Fruit fly (Drosophila melanogaster) whole organism, embryonic: ENCODE data around the gene rost.

Source experiments
- CG1024 ChIP-seq: fragments of 200-800 bp; sonication (Bioruptor generic); IDR thresholded peaks from 2 replicates; pipeline ENCODE4 v1.3.6; 2022; ENCODE audit warnings: missing biosample characterization, missing genetic modification characterization
- CG10274 ChIP-seq: fragments of 200-800 bp; sonication (Bioruptor generic); optimal IDR thresholded peaks from 3 replicates; lab custom pipeline; 2017; ENCODE audit warnings: missing biosample characterization, mild to moderate bottlenecking, missing genetic modification characterization
- CG13775 ChIP-seq: fragments of 200-800 bp; sonication (Bioruptor generic); optimal IDR thresholded peaks from 3 replicates; lab custom pipeline; 2017; ENCODE audit warnings: missing biosample characterization, mild to moderate bottlenecking, missing genetic modification characterization
- CG15696 ChIP-seq: fragments of 200-800 bp; sonication (Bioruptor generic); optimal IDR thresholded peaks from 2 replicates; lab custom pipeline; 2019; ENCODE audit warnings: missing biosample characterization, mild to moderate bottlenecking, missing genetic modification characterization, moderate library complexity
- CG16813 ChIP-seq: fragments of 200-800 bp; sonication (Bioruptor generic); IDR thresholded peaks from 3 replicates; pipeline ENCODE4 v1.3.6; 2022; ENCODE audit warnings: missing biosample characterization, missing genetic modification characterization; ENCODE audit not compliant: partially characterized antibody
- CG30403 ChIP-seq: fragments of 200-800 bp; sonication (Bioruptor generic); optimal IDR thresholded peaks from 3 replicates; lab custom pipeline; 2016; ENCODE audit warnings: missing biosample characterization, missing genetic modification characterization
- CG31441 ChIP-seq: fragments of 200-800 bp; sonication (Bioruptor generic); IDR thresholded peaks from 2 replicates; pipeline ENCODE4 v1.3.6; 2022; ENCODE audit warnings: missing biosample characterization, missing genetic modification characterization
- CG3281 ChIP-seq: fragments of 200-800 bp; sonication (Bioruptor generic); optimal IDR thresholded peaks from 3 replicates; lab custom pipeline; 2017; ENCODE audit warnings: missing biosample characterization, mild to moderate bottlenecking, missing genetic modification characterization
- CG34422 ChIP-seq: fragments of 200-800 bp; sonication (Bioruptor generic); IDR thresholded peaks from 3 replicates; pipeline ENCODE4 v1.3.6; 2022; ENCODE audit warnings: missing biosample characterization, missing genetic modification characterization
- CG3726 ChIP-seq: fragments of 200-800 bp; sonication (Bioruptor generic); IDR thresholded peaks from 3 replicates; pipeline ENCODE4, ENCODE4 v1.3.6; 2022; ENCODE audit warnings: missing biosample characterization, missing genetic modification characterization
- CG4707 ChIP-seq: fragments of 200-800 bp; sonication (Bioruptor generic); optimal IDR thresholded peaks from 2 replicates; lab custom pipeline; 2018; ENCODE audit warnings: missing biosample characterization, mild to moderate bottlenecking, missing genetic modification characterization, moderate library complexity
- CG9932 ChIP-seq: fragments of 200-800 bp; sonication (Bioruptor generic); IDR thresholded peaks from 2 replicates; pipeline ENCODE4 v1.3.6; 2022; ENCODE audit warnings: missing biosample characterization, missing genetic modification characterization
- Chrac-16 ChIP-seq: fragments of 200-800 bp; sonication (Bioruptor generic); optimal IDR thresholded peaks from 3 replicates; lab custom pipeline; 2016; ENCODE audit warnings: missing biosample characterization, missing genetic modification characterization
- Dek ChIP-seq: fragments of 200-800 bp; sonication (Bioruptor generic); optimal IDR thresholded peaks from 3 replicates; lab custom pipeline; 2019; ENCODE audit warnings: missing biosample characterization, mild to moderate bottlenecking, missing genetic modification characterization, moderate library complexity
- Doc3 ChIP-seq: fragments of 200-800 bp; sonication (Bioruptor generic); IDR thresholded peaks from 3 replicates; pipeline ENCODE4 v1.3.6; 2022; ENCODE audit warnings: missing biosample characterization, missing genetic modification characterization; ENCODE audit not compliant: partially characterized antibody
- Drgx ChIP-seq: fragments of 200-800 bp; sonication (Bioruptor generic); IDR thresholded peaks from 2 replicates; pipeline ENCODE4 v1.3.6; 2022; ENCODE audit warnings: missing biosample characterization, missing genetic modification characterization
- E2f2 ChIP-seq: fragments of 200-800 bp; sonication (Bioruptor generic); IDR thresholded peaks from 2 replicates; pipeline ENCODE4 v1.3.6; 2022; ENCODE audit warnings: missing biosample characterization, missing genetic modification characterization
- H2.0 ChIP-seq: fragments of 200-800 bp; sonication (Bioruptor generic); IDR thresholded peaks from 2 replicates; pipeline ENCODE4 v1.3.6; 2022; ENCODE audit warnings: missing biosample characterization, missing genetic modification characterization
- HLH4C ChIP-seq: fragments of 200-800 bp; sonication (Bioruptor generic); IDR thresholded peaks from 3 replicates; pipeline ENCODE4 v1.3.6; 2022; ENCODE audit warnings: missing biosample characterization, missing genetic modification characterization; ENCODE audit not compliant: partially characterized antibody
- HLHmδ ChIP-seq: fragments of 200-800 bp; sonication (Bioruptor generic); optimal IDR thresholded peaks from 2 replicates; lab custom pipeline; 2018; ENCODE audit warnings: missing biosample characterization, mild to moderate bottlenecking, missing genetic modification characterization, moderate library complexity
- HmgZ ChIP-seq: fragments of 200-800 bp; sonication (Bioruptor generic); optimal IDR thresholded peaks from 2 replicates; lab custom pipeline; 2018; ENCODE audit warnings: missing biosample characterization, mild to moderate bottlenecking, missing genetic modification characterization
- Hr51 ChIP-seq, 2 experiments: fragments of 200-800 bp; sonication (Bioruptor generic); optimal IDR thresholded peaks; 2 replicates in 1 of 2; 3 replicates in 1 of 2; lab custom pipeline; 2016 to 2018; ENCODE audit warnings: missing biosample characterization in 2 of 2, missing genetic modification characterization in 2 of 2, mild to moderate bottlenecking in 1 of 2, moderate library complexity in 1 of 2
- Max ChIP-seq: fragments of 200-800 bp; sonication (Bioruptor generic); optimal IDR thresholded peaks from 2 replicates; lab custom pipeline; 2016; ENCODE audit warnings: missing biosample characterization, mild to moderate bottlenecking, missing genetic modification characterization
- NC2α ChIP-seq: fragments of 200-800 bp; sonication (Bioruptor generic); optimal IDR thresholded peaks from 2 replicates; lab custom pipeline; 2016; ENCODE audit warnings: missing biosample characterization, missing genetic modification characterization
- Sox100B ChIP-seq: fragments of 200-800 bp; sonication (Bioruptor generic); optimal IDR thresholded peaks from 3 replicates; lab custom pipeline; 2018; ENCODE audit warnings: missing biosample characterization, mild to moderate bottlenecking, missing genetic modification characterization
- Ssrp ChIP-seq: fragments of 200-800 bp; sonication (Bioruptor generic); optimal IDR thresholded peaks from 2 replicates; lab custom pipeline; 2018; ENCODE audit warnings: missing biosample characterization, mild to moderate bottlenecking, missing genetic modification characterization, moderate library complexity
- Taf1 ChIP-seq: fragments of 200-800 bp; sonication (Bioruptor generic); IDR thresholded peaks from 2 replicates; pipeline ENCODE4 v1.3.6; 2022; ENCODE audit warnings: missing biosample characterization, missing genetic modification characterization
- bowl ChIP-seq: fragments of 200-800 bp; sonication (Bioruptor generic); IDR thresholded peaks from 2 replicates; pipeline ENCODE4 v1.3.6; 2022; ENCODE audit warnings: missing biosample characterization, missing genetic modification characterization
- bsh ChIP-seq, 2 experiments: fragments of 200-800 bp; sonication (Bioruptor generic); optimal IDR thresholded peaks; 2 replicates each; lab custom pipeline; 2017 to 2018; ENCODE audit warnings: mild to moderate bottlenecking in 2 of 2, missing biosample characterization in 2 of 2, missing genetic modification characterization in 2 of 2, moderate library complexity in 1 of 2
- cas ChIP-seq: fragments of 200-800 bp; sonication (Bioruptor generic); IDR thresholded peaks from 2 replicates; pipeline ENCODE4 v1.3.6; 2022; ENCODE audit warnings: missing biosample characterization, missing genetic modification characterization
- chn ChIP-seq: fragments of 200-800 bp; sonication (Bioruptor generic); optimal IDR thresholded peaks from 2 replicates; lab custom pipeline; 2016; ENCODE audit warnings: missing biosample characterization, missing genetic modification characterization
- crol ChIP-seq: fragments of 200-800 bp; sonication (Bioruptor generic); IDR thresholded peaks from 2 replicates; pipeline ENCODE4 v1.3.6; 2022; ENCODE audit warnings: missing biosample characterization, missing genetic modification characterization
- crp ChIP-seq, 2 experiments: fragments of 200-800 bp; sonication (Bioruptor generic); optimal IDR thresholded peaks; 2 replicates in 1 of 2; 3 replicates in 1 of 2; lab custom pipeline; 2017; ENCODE audit warnings: missing biosample characterization in 2 of 2, missing genetic modification characterization in 2 of 2, mild to moderate bottlenecking in 1 of 2, moderate library complexity in 1 of 2
- cwo ChIP-seq: fragments of 200-800 bp; sonication (Bioruptor generic); optimal IDR thresholded peaks from 3 replicates; lab custom pipeline; 2017; ENCODE audit warnings: missing biosample characterization, missing genetic modification characterization, mild to moderate bottlenecking, moderate library complexity, missing genetic modification reagents
- gro ChIP-seq: fragments of 200-800 bp; sonication (Bioruptor generic); optimal IDR thresholded peaks from 2 replicates; lab custom pipeline; 2016; ENCODE audit warnings: missing biosample characterization, missing genetic modification characterization
- hbn ChIP-seq: fragments of 200-800 bp; sonication (Bioruptor generic); IDR thresholded peaks from 2 replicates; pipeline ENCODE4 v1.3.6; 2022; ENCODE audit warnings: missing biosample characterization, missing genetic modification characterization; ENCODE audit not compliant: partially characterized antibody
- her ChIP-seq: fragments of 200-800 bp; sonication (Bioruptor generic); optimal IDR thresholded peaks from 2 replicates; lab custom pipeline; 2016; ENCODE audit warnings: missing biosample characterization, missing genetic modification characterization
- kay ChIP-seq: fragments of 200-800 bp; sonication (Bioruptor generic); optimal IDR thresholded peaks from 2 replicates; lab custom pipeline; 2016; ENCODE audit warnings: missing biosample characterization, missing genetic modification characterization
- lab ChIP-seq: fragments of 200-800 bp; sonication (Bioruptor generic); optimal IDR thresholded peaks from 3 replicates; lab custom pipeline; 2017; ENCODE audit warnings: missing biosample characterization, missing genetic modification characterization, mild to moderate bottlenecking, moderate library complexity, missing genetic modification reagents
- lbe ChIP-seq: fragments of 200-800 bp; sonication (Bioruptor generic); optimal IDR thresholded peaks from 2 replicates; lab custom pipeline; 2016; ENCODE audit warnings: missing biosample characterization, mild to moderate bottlenecking, missing genetic modification characterization
- sens ChIP-seq: fragments of 200-800 bp; sonication (Bioruptor generic); peaks from one replicate; lab custom pipeline; 2016; ENCODE audit warnings: missing biosample characterization, missing genetic modification characterization
- sr ChIP-seq: fragments of 200-800 bp; sonication (Bioruptor generic); IDR thresholded peaks from 3 replicates; pipeline ENCODE4 v1.3.6; 2022; ENCODE audit warnings: missing biosample characterization, missing genetic modification characterization
- stwl ChIP-seq: fragments of 200-800 bp; sonication (Bioruptor generic); optimal IDR thresholded peaks from 3 replicates; lab custom pipeline; 2018; ENCODE audit warnings: missing biosample characterization, mild to moderate bottlenecking, missing genetic modification characterization, moderate library complexity
- tll ChIP-seq, 2 experiments: fragments of 200-800 bp in 1 of 2; fragments of >200 bp in 1 of 2; sonication (Bioruptor generic) in 1 of 2; optimal IDR thresholded peaks; 2 replicates each; lab custom pipeline; 2017 to 2019; ENCODE audit warnings: missing biosample characterization in 2 of 2, missing genetic modification characterization in 2 of 2, mild to moderate bottlenecking in 1 of 2, moderate library complexity in 1 of 2
- tup ChIP-seq: fragments of 200-800 bp; sonication (Bioruptor generic); optimal IDR thresholded peaks from 2 replicates; lab custom pipeline; 2016; ENCODE audit warnings: missing biosample characterization, mild to moderate bottlenecking, missing genetic modification characterization, moderate library complexity
- unc-4 ChIP-seq: fragments of 200-800 bp; sonication (Bioruptor generic); IDR thresholded peaks from 2 replicates; pipeline ENCODE4 v1.3.6; 2022; ENCODE audit warnings: missing biosample characterization, missing genetic modification characterization; ENCODE audit not compliant: partially characterized antibody
- unpg ChIP-seq: fragments of 200-800 bp; sonication (Bioruptor generic); optimal IDR thresholded peaks from 3 replicates; lab custom pipeline; 2018; ENCODE audit warnings: missing biosample characterization, mild to moderate bottlenecking, missing genetic modification characterization, moderate library complexity
- wdn ChIP-seq: fragments of 200-800 bp; sonication (Bioruptor generic); IDR thresholded peaks from 2 replicates; pipeline ENCODE4 v1.3.6; 2022; ENCODE audit warnings: missing biosample characterization, missing genetic modification characterization
- yki ChIP-seq: fragments of >200 bp; optimal IDR thresholded peaks from 3 replicates; lab custom pipeline; 2018

The rost gene

DNA sequence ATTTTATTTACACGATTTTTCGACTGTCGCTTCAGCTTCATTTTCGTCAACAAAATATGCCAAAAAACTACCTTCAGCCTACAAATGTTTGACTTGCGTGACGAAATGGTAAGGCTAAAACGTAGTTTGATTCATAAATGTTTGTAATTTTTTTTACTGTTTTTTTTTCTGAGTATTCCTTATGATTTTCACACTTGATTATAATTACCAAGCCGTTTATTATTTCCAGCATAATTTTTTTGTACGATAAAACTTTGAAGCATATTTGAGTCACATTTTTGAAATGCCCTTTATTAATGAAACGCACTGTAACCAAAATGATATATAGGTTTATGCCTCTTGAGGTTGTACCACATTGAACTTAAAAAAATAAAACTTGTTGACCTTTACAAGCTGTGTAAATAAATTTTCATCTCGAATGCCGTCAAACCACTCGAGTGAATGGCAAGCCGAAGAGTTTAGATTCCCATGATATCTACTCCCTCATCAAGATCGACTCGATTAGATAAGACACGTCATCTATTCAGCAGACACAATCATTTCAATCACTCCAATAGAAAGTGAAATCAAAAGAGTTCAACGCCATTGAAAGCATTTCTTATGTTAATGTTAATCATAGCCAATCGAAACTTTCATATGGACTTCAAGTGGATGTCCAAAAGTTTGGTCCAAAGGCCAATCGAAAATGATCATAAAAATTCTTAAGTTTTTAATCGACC lies 6.6 kb downstream of the rost start (continued):
- TF ChIP-seq CG1024 (GFP tag; lab: Robert Waterston, UW) (no peak), CG3281 (peak; percentile 23), unpg (GFP tag; lab: Kevin White, UChicago) (peak; percentile 69), lbe (GFP tag; lab: Kevin White, UChicago) (no peak), H2.0 (peak; percentile 15; the same call in 1 of the 2 replicates), CG30403 (GFP tag; lab: Kevin White, UChicago) (peak; percentile 61), yki (lab: Kevin White, UChicago) (no peak), Chrac-16 (peak; percentile 27), gro (GFP tag; lab: Kevin White, UChicago) (peak; percentile 62), Sox100B (GFP tag; lab: Kevin White, UChicago) (peak; percentile 53), chn (GFP tag; lab: Kevin White, UChicago) (no peak), Dek (peak; percentile 58), her (GFP tag; lab: Kevin White, UChicago) (no peak), E2f2 (GFP tag; lab: Robert Waterston, UW) (peak; percentile 54; the same call in 1 of the 2 replicates), HLH4C (GFP tag; lab: Robert Waterston, UW) (no peak), NC2α (GFP tag; lab: Kevin White, UChicago) (no peak), Max (GFP tag; lab: Kevin White, UChicago) (peak; percentile 14), Hr51 (GFP tag; optimal IDR thresholded peaks at IDR 0.05; lab: Kevin White, UChicago) (peak in 1 of 2 experiments; percentile 83), sens (peak; percentile 92), crp (GFP tag; optimal IDR thresholded peaks at IDR 0.05; lab: Kevin White, UChicago) (no peak), HmgZ (tag; lab: Kevin White, UChicago) (peak; percentile 8), CG10274 (GFP tag; lab: Kevin White, UChicago) (no peak), Drgx (GFP tag; lab: Robert Waterston, UW) (no peak), Doc3 (GFP tag; lab: Robert Waterston, UW) (no peak), sr (no peak), crol (GFP tag; lab: Robert Waterston, UW) (no peak), bsh (GFP tag; optimal IDR thresholded peaks at IDR 0.05; lab: Kevin White, UChicago) (peak in 1 of 2 experiments; percentile 23), Ssrp (tag; lab: Kevin White, UChicago) (no peak), CG31441 (GFP tag; lab: Robert Waterston, UW) (peak; percentile 58; the same call in 1 of the 2 replicates), CG9932 (GFP tag; lab: Robert Waterston, UW) (no peak), CG34422 (GFP tag; lab: Robert Waterston, UW) (no peak), bowl (GFP tag; lab: Robert Waterston, UW) (no peak), stwl (no peak), hbn (GFP tag; lab: Robert Waterston, UW) (no peak), wdn (no peak), cas (GFP tag; lab: Robert Waterston, UW) (no peak), tll (GFP tag; optimal IDR thresholded peaks at IDR 0.05; lab: Kevin White, UChicago) (no peak), HLHmδ (GFP tag; lab: Kevin White, UChicago) (no peak), CG15696 (tag; lab: Kevin White, UChicago) (no peak), lab (GFP tag; lab: Kevin White, UChicago) (peak; percentile 74), CG16813 (GFP tag; lab: Robert Waterston, UW) (no peak), unc-4 (no peak), kay (GFP tag; lab: Kevin White, UChicago) (peak; percentile 19), CG4707 (GFP tag; lab: Kevin White, UChicago) (no peak), tup (no peak), CG13775 (GFP tag; lab: Kevin White, UChicago) (no peak), CG3726 (GFP tag; lab: Robert Waterston, UW) (no peak), cwo (GFP tag; lab: Kevin White, UChicago) (peak; percentile 32), Taf1 (GFP tag; lab: Robert Waterston, UW) (no peak)
